Worm (Caenorhabditis elegans) whole organism, late embryonic: ENCODE results near the gene Y73F4A.2.

Source experiments
- T23F11.4 ChIP-seq: fragments of 200-800 bp; sonication (Bioruptor generic); optimal IDR thresholded peaks from 2 replicates; lab custom pipeline; 2018; ENCODE audit warnings: mild to moderate bottlenecking, missing genetic modification characterization, missing compliant biosample characterization
- Y22D7AL.16 ChIP-seq: sonication (generic microtip); optimal IDR thresholded peaks from 2 replicates; lab custom pipeline; 2016; ENCODE audit warnings: missing genetic modification characterization, missing compliant biosample characterization
- ceh-34 ChIP-seq: sonication (generic microtip); optimal IDR thresholded peaks from 2 replicates; lab custom pipeline; 2016; ENCODE audit warnings: mild to moderate bottlenecking, missing genetic modification characterization, missing compliant biosample characterization
- ceh-6 ChIP-seq: fragments of 200-800 bp; sonication (Bioruptor generic); optimal IDR thresholded peaks from 2 replicates; lab custom pipeline; 2018; ENCODE audit warnings: mild to moderate bottlenecking, missing genetic modification characterization, missing compliant biosample characterization
- hlh-30 ChIP-seq: sonication (generic microtip); optimal IDR thresholded peaks from 2 replicates; lab custom pipeline; 2017; ENCODE audit warnings: antibody characterized with exemption, missing genetic modification characterization, missing compliant biosample characterization; ENCODE audit not compliant: insufficient read depth
- pax-1 ChIP-seq: fragments of 150-350 bp; optimal IDR thresholded peaks from 2 replicates; lab custom pipeline; 2014; ENCODE audit warnings: missing biosample characterization, missing genetic modification characterization
- pha-4 ChIP-seq: fragments of 150-350 bp; optimal IDR thresholded peaks from 2 replicates; lab custom pipeline; 2018; ENCODE audit warnings: missing biosample characterization, missing genetic modification reagents, missing genetic modification characterization
- sdc-2 ChIP-seq: sonication (generic microtip); optimal IDR thresholded peaks from 2 replicates; lab custom pipeline; 2016; ENCODE audit warnings: missing genotype, missing genetic modification characterization, missing compliant biosample characterization
- syd-9 ChIP-seq: sonication (generic microtip); optimal IDR thresholded peaks from 2 replicates; lab custom pipeline; 2016; ENCODE audit warnings: mild to moderate bottlenecking, missing genetic modification characterization, moderate library complexity, missing compliant biosample characterization
- unc-86 ChIP-seq: sonication (generic microtip); optimal IDR thresholded peaks from 2 replicates; lab custom pipeline; 2016; ENCODE audit warnings: missing genetic modification characterization, missing compliant biosample characterization
- zip-5 ChIP-seq: sonication (generic microtip); optimal IDR thresholded peaks from 2 replicates; lab custom pipeline; 2016; ENCODE audit warnings: missing genetic modification characterization, missing compliant biosample characterization

ce11 chrIV:9063518-9063917 lies 20.4 kb upstream of the Y73F4A.2 start:
- no peak for TF ChIP-seq ceh-34 (tag; lab: Kevin White, UChicago)
- no peak for TF ChIP-seq T23F11.4 (GFP tag; lab: Kevin White, UChicago)
- TF ChIP-seq hlh-30 (tag; lab: Kevin White, UChicago) = no peak
- no peak for TF ChIP-seq pha-4 (tag; lab: Kevin White, UChicago)
- no peak for TF ChIP-seq sdc-2 (tag; lab: Kevin White, UChicago)
- no peak for TF ChIP-seq zip-5 (tag; lab: Kevin White, UChicago)
- TF ChIP-seq Y22D7AL.16 (tag; lab: Kevin White, UChicago) = no peak
- no peak for TF ChIP-seq syd-9 (tag; lab: Kevin White, UChicago)
- TF ChIP-seq pax-1 (tag; lab: Kevin White, UChicago) = no peak
- TF ChIP-seq ceh-6 (GFP tag; lab: Kevin White, UChicago) = no peak
- TF ChIP-seq unc-86 (tag; lab: Kevin White, UChicago) = no peak
